Worm (Caenorhabditis elegans) whole organism, L3 larva: ENCODE measurements around the gene C05A2.4.

Experiments used
- ama-1 ChIP-seq: fragments of 150-350 bp; optimal IDR thresholded peaks from 2 replicates; lab custom pipeline; 2018
- nhr-12 ChIP-seq: fragments of 150-350 bp; optimal IDR thresholded peaks from 2 replicates; lab custom pipeline; 2014; ENCODE audit warnings: missing biosample characterization, missing genetic modification characterization
- nhr-77 ChIP-seq: fragments of 150-350 bp; optimal IDR thresholded peaks from 2 replicates; lab custom pipeline; 2014; ENCODE audit warnings: missing biosample characterization, missing genetic modification characterization
- sea-2 ChIP-seq: fragments of 150-350 bp; sonication (generic microtip); optimal IDR thresholded peaks from 4 replicates; lab custom pipeline; 2014; ENCODE audit warnings: missing biosample characterization, missing genetic modification reagents, missing genetic modification characterization
- tbx-2 ChIP-seq: sonication (generic microtip); optimal IDR thresholded peaks from 2 replicates; lab custom pipeline; 2016; ENCODE audit warnings: mild to moderate bottlenecking, missing genetic modification characterization, missing compliant biosample characterization
- unc-39 ChIP-seq: sonication (generic microtip); optimal IDR thresholded peaks from 4 replicates; lab custom pipeline; 2017; ENCODE audit warnings: missing biosample characterization, missing genetic modification characterization
- ztf-4 ChIP-seq: fragments of 150-350 bp; optimal IDR thresholded peaks from 2 replicates; lab custom pipeline; 2014; ENCODE audit warnings: missing biosample characterization, missing genetic modification characterization

DNA sequence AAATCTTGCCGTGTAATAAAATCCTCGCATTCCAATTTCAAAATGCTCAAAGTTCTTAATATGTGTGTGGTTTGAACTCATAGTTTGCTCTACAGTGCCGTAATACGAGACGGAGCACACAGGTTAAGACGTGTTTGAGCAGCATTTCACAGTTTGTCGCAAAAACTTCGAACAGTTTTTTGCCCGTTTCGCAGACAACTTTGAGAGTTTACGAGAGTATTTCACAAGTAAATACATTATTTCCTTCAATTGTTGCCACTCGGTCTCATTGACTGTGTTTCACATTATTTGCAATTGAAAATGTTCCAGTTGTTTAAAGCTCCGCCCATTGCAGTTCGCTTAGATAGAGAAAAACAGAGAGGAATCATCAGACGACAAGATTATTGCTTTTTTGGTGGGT is 7.7 kb upstream of the C05A2.4 start, which contains the start of gene F29F11.20:
- TF ChIP-seq ztf-4 (tag; lab: Kevin White, UChicago) = no peak
- TF ChIP-seq nhr-12 = no peak
- TF ChIP-seq tbx-2 (tag; lab: Kevin White, UChicago) = no peak
- TF ChIP-seq nhr-77 (tag; lab: Kevin White, UChicago) = no peak
- TF ChIP-seq unc-39 (tag; lab: Kevin White, UChicago) = no peak
- no peak for TF ChIP-seq ama-1 (lab: Kevin White, UChicago)
- no peak for TF ChIP-seq sea-2 (GFP tag; lab: Kevin White, UChicago)
